Worm (Caenorhabditis elegans): ENCODE measurements around the gene bath-2.

DNA sequence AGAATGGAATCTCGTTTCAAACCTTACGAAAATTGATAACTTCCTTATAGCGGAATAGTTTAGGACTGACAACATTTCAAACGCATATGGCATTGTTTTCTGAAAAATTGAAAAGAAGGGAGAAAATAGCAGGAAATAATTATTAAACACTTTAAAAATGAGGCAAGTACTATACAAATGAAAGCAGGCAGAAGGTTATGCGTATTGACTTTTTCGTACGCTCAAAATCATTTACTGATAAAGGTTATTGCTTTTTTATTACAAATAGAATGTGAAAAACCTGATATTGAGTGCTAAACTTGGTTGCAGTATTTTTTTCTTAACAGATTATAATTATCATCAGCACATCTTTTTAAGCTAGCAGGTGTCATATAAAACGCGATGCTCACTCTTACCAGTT lies 17.1 kb upstream of the bath-2 start, which contains the start of gene ZK250.13:
- TF ChIP-seq cog-1 (tag; optimal IDR thresholded peaks at IDR 0.05) (no peak), med-1 (GFP tag; optimal IDR thresholded peaks at IDR 0.05; ENCODE audit: insufficient read depth) (no peak), T22C8.4 (GFP tag; IDR thresholded peaks at IDR 0.05) (no peak), klf-2 (GFP tag; conservative IDR thresholded peaks at IDR 0.05) (no peak), flt-1 (GFP tag; IDR thresholded peaks at IDR 0.05) (no peak)
